Fruit fly (Drosophila melanogaster) whole organism, prepupa: ENCODE measurements around the gene CG14294.

Experiments
- Blimp-1 ChIP-seq: fragments of 200-800 bp; sonication (Bioruptor generic); optimal IDR thresholded peaks from 3 replicates; lab custom pipeline; 2017; ENCODE audit warnings: missing biosample characterization, missing genetic modification characterization, mild to moderate bottlenecking, moderate library complexity, missing genetic modification reagents
- CG10631 ChIP-seq: fragments of 200-800 bp; sonication (Bioruptor generic); optimal IDR thresholded peaks from 2 replicates; lab custom pipeline; 2016; ENCODE audit warnings: missing biosample characterization, missing genetic modification characterization
- CG11294 ChIP-seq: fragments of 200-800 bp; sonication (Bioruptor generic); IDR thresholded peaks from 2 replicates; pipeline ENCODE4 v1.3.6; 2022; ENCODE audit warnings: missing biosample characterization, missing genetic modification characterization
- CG11902 ChIP-seq: fragments of 200-800 bp; sonication (Bioruptor generic); optimal IDR thresholded peaks from 3 replicates; lab custom pipeline; 2016; ENCODE audit warnings: missing biosample characterization, missing genetic modification characterization
- CG16779 ChIP-seq: fragments of 200-800 bp; sonication (Bioruptor generic); optimal IDR thresholded peaks from 3 replicates; lab custom pipeline; 2017; ENCODE audit warnings: missing biosample characterization, mild to moderate bottlenecking, missing genetic modification characterization
- CG3032 ChIP-seq: fragments of 200-800 bp; optimal IDR thresholded peaks from 2 replicates; lab custom pipeline; 2019; ENCODE audit warnings: missing biosample characterization, mild to moderate bottlenecking, missing genetic modification characterization, moderate library complexity
- CG31627 ChIP-seq: fragments of 200-800 bp; sonication (Bioruptor generic); optimal IDR thresholded peaks from 3 replicates; lab custom pipeline; 2016; ENCODE audit warnings: missing biosample characterization, missing genetic modification characterization
- CG34406 ChIP-seq: fragments of 200-800 bp; sonication (Bioruptor generic); optimal IDR thresholded peaks from 3 replicates; lab custom pipeline; 2016; ENCODE audit warnings: missing biosample characterization, missing genetic modification characterization
- CG3919 ChIP-seq: fragments of 200-800 bp; sonication (Bioruptor generic); optimal IDR thresholded peaks from 3 replicates; lab custom pipeline; 2016; ENCODE audit warnings: missing biosample characterization, missing genetic modification characterization
- CG4318 ChIP-seq: fragments of 200-800 bp; sonication (Bioruptor generic); optimal IDR thresholded peaks from 3 replicates; lab custom pipeline; 2017; ENCODE audit warnings: missing biosample characterization, mild to moderate bottlenecking, missing genetic modification characterization
- CG6163 ChIP-seq: fragments of 200-800 bp; sonication (Bioruptor generic); IDR thresholded peaks from 3 replicates; pipeline ENCODE4 v1.3.6; 2022; ENCODE audit warnings: missing biosample characterization, missing genetic modification characterization
- CG6808 ChIP-seq: fragments of 200-800 bp; sonication (Bioruptor generic); optimal IDR thresholded peaks from 3 replicates; lab custom pipeline; 2017; ENCODE audit warnings: missing biosample characterization, missing genetic modification characterization, mild to moderate bottlenecking, moderate library complexity, missing genetic modification reagents
- CG6854 ChIP-seq: fragments of 200-800 bp; sonication (Bioruptor generic); optimal IDR thresholded peaks from 2 replicates; lab custom pipeline; 2017; ENCODE audit warnings: missing biosample characterization, mild to moderate bottlenecking, missing genetic modification characterization
- CG7368 ChIP-seq: fragments of 200-800 bp; sonication (Bioruptor generic); optimal IDR thresholded peaks from 3 replicates; lab custom pipeline; 2016; ENCODE audit warnings: missing biosample characterization, missing genetic modification characterization
- CG8119 ChIP-seq: fragments of 200-800 bp; sonication (Bioruptor generic); IDR thresholded peaks from 3 replicates; pipeline ENCODE4 v1.3.6; 2022; ENCODE audit warnings: missing biosample characterization, missing genetic modification characterization
- CG8632 ChIP-seq: fragments of 200-800 bp; sonication (Bioruptor generic); optimal IDR thresholded peaks from 3 replicates; lab custom pipeline; 2016; ENCODE audit warnings: missing biosample characterization, missing genetic modification characterization
- CG9139 ChIP-seq: fragments of 200-800 bp; sonication (Bioruptor generic); optimal IDR thresholded peaks from 3 replicates; lab custom pipeline; 2017; ENCODE audit warnings: missing biosample characterization, mild to moderate bottlenecking, missing genetic modification characterization
- Eip75B ChIP-seq: fragments of 200-800 bp; sonication (Bioruptor generic); optimal IDR thresholded peaks from 3 replicates; lab custom pipeline; 2016; ENCODE audit warnings: missing biosample characterization, missing genetic modification characterization
- Eip78C ChIP-seq: fragments of 200-800 bp; sonication (Bioruptor generic); peaks from one replicate; lab custom pipeline; 2016; ENCODE audit warnings: missing biosample characterization, missing genetic modification characterization
- Eip93F ChIP-seq: fragments of 200-800 bp; sonication (Bioruptor generic); optimal IDR thresholded peaks from 2 replicates; lab custom pipeline; 2016; ENCODE audit warnings: missing biosample characterization, mild to moderate bottlenecking, missing genetic modification characterization
- Ets21C ChIP-seq: fragments of 200-800 bp; sonication (Bioruptor generic); optimal IDR thresholded peaks from 3 replicates; lab custom pipeline; 2016; ENCODE audit warnings: missing biosample characterization, missing genetic modification characterization
- Ets96B ChIP-seq: fragments of 200-800 bp; optimal IDR thresholded peaks from 2 replicates; lab custom pipeline; 2019; ENCODE audit warnings: missing biosample characterization, mild to moderate bottlenecking, missing genetic modification characterization, moderate library complexity
- Hr39 ChIP-seq: fragments of 200-800 bp; sonication (Bioruptor generic); optimal IDR thresholded peaks from 2 replicates; lab custom pipeline; 2016; ENCODE audit warnings: missing biosample characterization, missing genetic modification characterization
- Hr4 ChIP-seq: fragments of 200-800 bp; sonication (Bioruptor generic); optimal IDR thresholded peaks from 3 replicates; lab custom pipeline; 2016; ENCODE audit warnings: missing biosample characterization, missing genetic modification characterization
- Lpt ChIP-seq: fragments of 200-800 bp; sonication (Bioruptor generic); optimal IDR thresholded peaks from 3 replicates; lab custom pipeline; 2016; ENCODE audit warnings: missing biosample characterization, missing genetic modification characterization
- Met ChIP-seq: fragments of 200-800 bp; sonication (Bioruptor generic); optimal IDR thresholded peaks from 3 replicates; lab custom pipeline; 2016; ENCODE audit warnings: missing biosample characterization, missing genetic modification characterization
- Sox102F ChIP-seq: fragments of 200-800 bp; sonication (Bioruptor generic); optimal IDR thresholded peaks from 2 replicates; lab custom pipeline; 2016; ENCODE audit warnings: missing biosample characterization, mild to moderate bottlenecking, missing genetic modification characterization
- Sox14 ChIP-seq: fragments of 200-800 bp; sonication (Bioruptor generic); optimal IDR thresholded peaks from 3 replicates; lab custom pipeline; 2016; ENCODE audit warnings: missing biosample characterization, missing genetic modification characterization
- dsx ChIP-seq: fragments of 200-800 bp; optimal IDR thresholded peaks from 3 replicates; lab custom pipeline; 2019; ENCODE audit warnings: missing biosample characterization, mild to moderate bottlenecking, missing genetic modification characterization, moderate library complexity; ENCODE audit not compliant: poor library complexity, severe bottlenecking
- eg ChIP-seq: fragments of 200-800 bp; sonication (Bioruptor generic); IDR thresholded peaks from 3 replicates; pipeline ENCODE4 v1.3.6; 2022; ENCODE audit warnings: missing biosample characterization, missing genetic modification characterization
- esn ChIP-seq: fragments of 200-800 bp; sonication (Bioruptor generic); optimal IDR thresholded peaks from 2 replicates; lab custom pipeline; 2016; ENCODE audit warnings: missing biosample characterization, mild to moderate bottlenecking, missing genetic modification characterization, moderate library complexity
- fd59A ChIP-seq: fragments of 200-800 bp; sonication (Bioruptor generic); optimal IDR thresholded peaks from 2 replicates; lab custom pipeline; 2017; ENCODE audit warnings: missing biosample characterization, mild to moderate bottlenecking, missing genetic modification characterization, missing genetic modification reagents
- fd85E ChIP-seq: fragments of 200-800 bp; sonication (Bioruptor generic); optimal IDR thresholded peaks from 3 replicates; lab custom pipeline; 2016; ENCODE audit warnings: missing biosample characterization, missing genetic modification characterization
- fkh ChIP-seq: fragments of 200-800 bp; sonication (Bioruptor generic); optimal IDR thresholded peaks from 3 replicates; lab custom pipeline; 2017; ENCODE audit warnings: missing biosample characterization, mild to moderate bottlenecking, missing genetic modification characterization, moderate library complexity
- lz ChIP-seq: fragments of 200-800 bp; sonication (Bioruptor generic); optimal IDR thresholded peaks from 3 replicates; lab custom pipeline; 2016; ENCODE audit warnings: missing biosample characterization, missing genetic modification characterization
- net ChIP-seq: fragments of 200-800 bp; sonication (Bioruptor generic); optimal IDR thresholded peaks from 3 replicates; lab custom pipeline; 2016; ENCODE audit warnings: missing biosample characterization, missing genetic modification characterization
- pdm3 ChIP-seq: fragments of 200-800 bp; sonication (Bioruptor generic); optimal IDR thresholded peaks from 3 replicates; lab custom pipeline; 2016; ENCODE audit warnings: missing biosample characterization, missing genetic modification characterization
- ss ChIP-seq, 2 experiments: fragments of 200-800 bp; sonication (Bioruptor generic); optimal IDR thresholded peaks; 2 replicates in 1 of 2; 3 replicates in 1 of 2; lab custom pipeline; 2017 to 2018; ENCODE audit warnings: mild to moderate bottlenecking in 2 of 2, missing biosample characterization in 2 of 2, missing genetic modification characterization in 2 of 2, moderate library complexity in 1 of 2
- svp ChIP-seq: fragments of 200-800 bp; sonication (Bioruptor generic); peaks from one replicate; lab custom pipeline; 2016; ENCODE audit warnings: missing biosample characterization, missing genetic modification characterization
- vri ChIP-seq: fragments of 200-800 bp; sonication (Bioruptor generic); optimal IDR thresholded peaks from 3 replicates; lab custom pipeline; 2016; ENCODE audit warnings: missing biosample characterization, mild to moderate bottlenecking, missing genetic modification characterization

The CG14294 gene

DNA sequence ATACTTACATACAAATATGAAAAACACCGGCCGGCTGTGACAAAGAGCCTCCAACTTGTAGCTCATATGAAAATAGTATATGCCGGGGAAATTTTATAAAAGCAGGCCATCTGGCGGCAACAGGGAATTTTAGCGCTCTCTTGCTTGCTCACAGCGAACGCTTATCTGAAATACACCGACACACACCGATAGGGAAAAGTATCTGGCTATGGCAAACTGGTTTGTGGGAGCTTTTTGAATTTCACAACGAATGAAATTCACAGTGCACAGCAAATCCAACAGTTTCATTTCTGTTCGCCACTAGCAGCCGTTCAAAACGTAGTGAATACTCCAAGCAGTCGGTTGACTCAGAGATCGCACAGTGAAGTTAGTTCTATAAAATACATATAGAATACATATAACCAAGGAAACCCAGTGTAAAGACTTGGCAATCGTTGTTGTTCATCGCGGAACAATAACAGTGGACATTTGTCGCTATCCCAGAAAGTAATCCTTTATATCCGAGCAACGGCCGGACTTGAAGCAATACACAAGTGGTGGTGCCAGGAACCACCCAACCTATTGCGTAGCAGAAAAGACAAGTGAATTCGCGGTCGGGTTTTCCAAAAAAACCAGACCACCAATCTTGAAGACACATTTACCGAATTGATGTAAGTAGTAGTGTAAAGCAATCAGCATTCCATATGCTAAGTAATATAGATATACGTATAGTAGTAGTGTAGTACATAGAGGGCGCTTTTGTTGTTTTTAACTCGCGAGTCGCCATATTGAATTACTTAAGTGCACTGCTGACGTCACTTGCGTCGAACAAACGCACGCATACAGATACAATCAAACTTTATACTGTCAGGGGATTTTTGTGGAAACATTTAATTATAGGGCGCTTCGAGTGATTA lies 16.2 kb upstream of the CG14294 start (continued):
- TF ChIP-seq vri (peak; percentile 79), fd59A (GFP tag; lab: Kevin White, UChicago) (no peak), Met (GFP tag; lab: Kevin White, UChicago) (peak; percentile 51), Ets21C (GFP tag; lab: Kevin White, UChicago) (no peak), CG34406 (no peak), ss (GFP tag; optimal IDR thresholded peaks at IDR 0.05; lab: Kevin White, UChicago) (peak in 1 of 2 experiments; percentile 64), fd85E (no peak), CG3032 (tag; lab: Kevin White, UChicago) (no peak), Hr4 (GFP tag; lab: Kevin White, UChicago) (no peak)

DNA sequence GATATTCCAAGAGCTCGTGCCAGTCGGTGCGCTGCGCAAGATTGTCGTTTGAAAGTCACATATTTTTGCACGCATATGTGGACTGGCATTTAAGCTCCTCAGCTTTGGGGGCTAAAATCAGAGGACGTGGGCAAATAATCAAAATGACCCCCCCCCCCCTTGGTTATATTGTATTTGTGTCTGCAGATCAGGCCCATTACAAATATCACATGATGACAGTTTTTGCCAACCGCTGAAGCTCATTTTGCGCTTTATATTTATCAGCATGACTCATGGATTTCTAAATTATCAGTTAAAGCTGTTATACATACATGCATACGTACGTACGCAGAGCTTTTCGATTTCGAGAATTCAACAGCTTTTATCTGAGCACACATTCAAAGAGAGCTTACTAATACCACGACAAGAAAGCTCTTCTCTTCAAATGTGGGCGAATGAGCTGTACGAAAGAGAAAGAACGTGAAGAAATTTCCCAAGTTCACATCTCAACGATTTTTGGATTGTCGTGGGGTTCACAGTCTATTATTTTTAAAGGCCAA lies 14.7 kb upstream of the CG14294 start:
- TF ChIP-seq Eip93F, result peak; percentile 27
- peak; percentile 33 for TF ChIP-seq svp (GFP tag; lab: Kevin White, UChicago)
- no peak for TF ChIP-seq CG11902 (GFP tag; lab: Kevin White, UChicago)
- TF ChIP-seq fkh, result peak; percentile 29
- peak; percentile 16 for TF ChIP-seq Sox14 (GFP tag; lab: Kevin White, UChicago)
- TF ChIP-seq dsx (GFP tag; lab: Kevin White, UChicago), result peak; percentile 36
- peak; percentile 15 for TF ChIP-seq net (GFP tag; lab: Kevin White, UChicago)
- TF ChIP-seq Blimp-1, result peak; percentile 12
- no peak for TF ChIP-seq CG3919 (GFP tag; lab: Kevin White, UChicago)
- peak; percentile 62 for TF ChIP-seq Eip78C (GFP tag; lab: Kevin White, UChicago)
- TF ChIP-seq eg (GFP tag; lab: Robert Waterston, UW), result peak; percentile 50; the same call in 2 of the 3 replicates
- peak; percentile 65 for TF ChIP-seq vri
- TF ChIP-seq CG8632 (GFP tag; lab: Kevin White, UChicago), result no peak
- TF ChIP-seq, all 60 proteins: peak for 10

- no peak for TF ChIP-seq fkh
- TF ChIP-seq dsx (GFP tag; lab: Kevin White, UChicago), result peak; percentile 39
Measured at dm6 chr3R:18915644-18916194, 13.7 kb upstream of the CG14294 start.

- peak; percentile 65 for TF ChIP-seq Eip78C (GFP tag; lab: Kevin White, UChicago)
- peak; percentile 74 for TF ChIP-seq svp (GFP tag; lab: Kevin White, UChicago)
- TF ChIP-seq Sox102F (GFP tag; lab: Kevin White, UChicago), result peak; percentile 5
- TF ChIP-seq dsx (GFP tag; lab: Kevin White, UChicago), result no peak
- no peak for TF ChIP-seq CG8632 (GFP tag; lab: Kevin White, UChicago)
- TF ChIP-seq pdm3 (GFP tag; lab: Kevin White, UChicago), result peak; percentile 9
- TF ChIP-seq CG11902 (GFP tag; lab: Kevin White, UChicago), result peak; percentile 6
- TF ChIP-seq CG3032 (tag; lab: Kevin White, UChicago), result no peak
- TF ChIP-seq CG11294 (GFP tag; lab: Robert Waterston, UW), result peak; percentile 53
- no peak for TF ChIP-seq Met (GFP tag; lab: Kevin White, UChicago)
- peak; percentile 11 for TF ChIP-seq CG7368 (GFP tag; lab: Kevin White, UChicago)
- peak; percentile 12 for TF ChIP-seq CG31627 (GFP tag; lab: Kevin White, UChicago)
- TF ChIP-seq CG6854 (GFP tag; lab: Kevin White, UChicago), result peak; percentile 15
- TF ChIP-seq Ets96B, result no peak
- no peak for TF ChIP-seq CG16779 (tag; lab: Kevin White, UChicago)
- peak; percentile 62 for TF ChIP-seq Hr4 (GFP tag; lab: Kevin White, UChicago)
- peak; percentile 15 for TF ChIP-seq Lpt (GFP tag; lab: Kevin White, UChicago)
- TF ChIP-seq eg (GFP tag; lab: Robert Waterston, UW), result peak; percentile 43
- TF ChIP-seq CG10631 (GFP tag; lab: Kevin White, UChicago), result peak; percentile 38
- TF ChIP-seq CG6808 (GFP tag; lab: Kevin White, UChicago), result peak; percentile 48
- peak; percentile 62 for TF ChIP-seq CG6163 (GFP tag; lab: Robert Waterston, UW)
- peak; percentile 11 for TF ChIP-seq lz (GFP tag; lab: Kevin White, UChicago)
- peak; percentile 31; the same call in 1 of the 3 replicates for TF ChIP-seq CG8119 (GFP tag; lab: Robert Waterston, UW)
- TF ChIP-seq Eip75B (GFP tag; lab: Kevin White, UChicago), result no peak
- no peak for TF ChIP-seq CG9139 (GFP tag; lab: Kevin White, UChicago)
- peak; percentile 25 for TF ChIP-seq CG4318 (GFP tag; lab: Kevin White, UChicago)
- no peak for TF ChIP-seq esn (GFP tag; lab: Kevin White, UChicago)
- TF ChIP-seq vri, result peak; percentile 68
- TF ChIP-seq Hr39 (GFP tag; lab: Kevin White, UChicago), result peak; percentile 15
Measured at dm6 chr3R:18914594-18915275, 12.7 kb upstream of the CG14294 start, which contains the start of gene Xrp1. TSS of gene Xrp1 (plus strand) at chr3R:18914968.
